Worm (Caenorhabditis elegans) whole organism, L1 larva: ENCODE measurements around the gene R13A1.1.

Experiments used
- C16A3.4 ChIP-seq: fragments of 150-350 bp; optimal IDR thresholded peaks from 2 replicates; lab custom pipeline; 2014; ENCODE audit warnings: missing biosample characterization, missing genetic modification characterization
- ceh-90 ChIP-seq: sonication (generic microtip); optimal IDR thresholded peaks from 2 replicates; lab custom pipeline; 2016; ENCODE audit warnings: missing genetic modification characterization, missing compliant biosample characterization
- efl-1 ChIP-seq, 4 experiments: fragments of 150-350 bp; optimal IDR thresholded peaks in 3 of 4; peaks in 1 of 4; 1 replicate in 1 of 4; 2 replicates in 3 of 4; lab custom pipeline; 2014; ENCODE audit warnings: missing biosample characterization in 2 of 4, missing genetic modification characterization in 2 of 4, missing genetic modification reagents in 2 of 4
- lin-39 ChIP-seq: fragments of 150-350 bp; optimal IDR thresholded peaks from 2 replicates; lab custom pipeline; 2014; ENCODE audit warnings: missing biosample characterization, missing genetic modification reagents, missing genetic modification characterization
- lsy-2 ChIP-seq, 2 experiments: fragments of 150-350 bp; optimal IDR thresholded peaks; 2 replicates each; lab custom pipeline; 2014; ENCODE audit warnings: missing biosample characterization in 2 of 2, missing genetic modification characterization in 2 of 2
- nhr-11 ChIP-seq: fragments of 150-350 bp; optimal IDR thresholded peaks from 2 replicates; lab custom pipeline; 2014; ENCODE audit warnings: missing biosample characterization, missing genetic modification characterization
- nhr-237 ChIP-seq: fragments of 150-350 bp; optimal IDR thresholded peaks from 2 replicates; lab custom pipeline; 2014; ENCODE audit warnings: missing biosample characterization, missing genetic modification characterization
- skn-1 ChIP-seq: fragments of 150-350 bp; optimal IDR thresholded peaks from 2 replicates; lab custom pipeline; 2014; ENCODE audit warnings: missing biosample characterization, missing genetic modification characterization
- vab-15 ChIP-seq: sonication (generic microtip); optimal IDR thresholded peaks from 2 replicates; lab custom pipeline; 2017; ENCODE audit warnings: missing genotype, mild to moderate bottlenecking, missing genetic modification characterization, missing compliant biosample characterization
- ztf-11 ChIP-seq, 2 experiments: sonication (generic microtip); optimal IDR thresholded peaks; 2 replicates each; lab custom pipeline; 2016 to 2017; ENCODE audit warnings: missing genetic modification characterization in 2 of 2, missing biosample characterization in 1 of 2, missing compliant biosample characterization in 1 of 2

DNA sequence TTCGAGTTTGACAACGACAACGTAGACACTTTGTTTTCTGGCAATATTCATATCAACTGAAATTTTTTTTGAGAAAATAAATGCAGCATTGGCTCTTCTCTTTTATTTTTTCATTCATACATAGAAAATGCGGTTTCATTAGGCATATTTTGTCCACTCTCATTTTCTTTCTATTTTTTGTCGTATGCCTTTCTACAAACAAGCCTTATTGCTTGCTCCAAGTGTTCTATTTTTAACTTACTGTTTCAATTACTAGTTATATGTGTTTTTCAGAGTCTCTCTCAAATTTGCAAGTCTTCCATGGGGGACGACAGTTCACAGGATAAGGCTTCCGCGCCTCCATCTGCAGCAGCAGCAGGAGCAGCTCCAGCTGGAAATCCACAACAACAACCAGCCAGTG is 13.9 kb upstream of the R13A1.1 start, which contains the start of gene kcc-1:
- no peak for TF ChIP-seq lin-39
- TF ChIP-seq ceh-90 (tag; lab: Kevin White, UChicago) = no peak
- no peak for TF ChIP-seq efl-1 (optimal IDR thresholded peaks at IDR 0.05; lab: Kevin White, UChicago)
- TF ChIP-seq efl-1 (GFP tag; optimal IDR thresholded peaks at IDR 0.05 in 1 of 2; lab: Kevin White, UChicago) = no peak
- TF ChIP-seq lsy-2 (tag; optimal IDR thresholded peaks at IDR 0.05; lab: Kevin White, UChicago) = no peak
- TF ChIP-seq skn-1 (tag; lab: Kevin White, UChicago) = no peak
- no peak for TF ChIP-seq C16A3.4
- TF ChIP-seq nhr-11 (tag; lab: Kevin White, UChicago) = no peak
- TF ChIP-seq vab-15 = no peak
- TF ChIP-seq nhr-237 = no peak
- no peak for TF ChIP-seq ztf-11 (tag; optimal IDR thresholded peaks at IDR 0.05; lab: Kevin White, UChicago)
